Fruit fly (Drosophila melanogaster): ENCODE measurements around the gene ome.
A peak's percentile ranks its signal among the peaks of the same experiment; 100 is the strongest.

Gene ome

DNA sequence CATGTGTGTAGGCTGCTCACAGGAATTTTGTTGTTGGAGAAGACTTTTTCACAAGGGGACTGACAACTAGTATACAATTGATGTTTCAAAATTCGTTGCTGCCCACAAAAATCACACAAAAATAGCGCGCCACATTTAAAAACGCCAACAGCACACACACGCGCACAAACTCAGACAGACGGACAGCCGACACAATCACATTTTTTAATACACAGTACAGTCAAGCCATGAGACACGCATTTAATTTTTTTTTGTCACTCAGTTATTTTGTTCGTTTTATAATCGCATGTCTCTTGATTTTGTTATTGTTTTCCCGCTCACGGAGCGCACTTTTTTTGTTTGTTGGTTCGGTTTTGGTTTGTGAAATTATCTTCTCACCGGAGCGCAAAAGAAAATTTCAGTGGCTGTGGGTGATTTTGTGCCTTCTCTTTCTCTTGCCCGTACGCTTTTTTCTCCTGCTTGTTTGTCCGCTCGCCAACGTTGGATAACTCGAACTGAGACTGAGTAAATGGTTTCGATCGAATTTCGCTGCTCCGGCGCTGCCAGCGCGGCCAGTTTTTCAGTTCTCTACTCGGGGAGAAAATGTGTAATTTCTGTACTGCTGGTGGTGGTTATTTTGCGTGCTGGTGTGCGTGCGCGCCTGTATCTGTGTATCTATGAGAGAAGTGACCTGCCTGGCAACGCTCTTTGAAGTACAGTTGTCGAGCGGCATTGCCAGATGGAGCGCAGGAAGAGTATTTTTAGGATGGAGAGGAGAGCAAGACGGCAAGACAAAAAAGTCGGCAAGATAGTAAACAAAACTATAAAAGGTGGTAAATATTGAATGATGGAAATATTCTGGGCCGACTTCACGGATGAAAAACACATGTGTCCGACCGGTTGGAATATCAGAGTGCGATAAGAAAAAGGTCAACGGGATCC is 85.1 kb downstream of the ome start, which contains the start of gene CG42507 (continued):
- TF ChIP-seq zen2 (GFP tag; IDR thresholded peaks at IDR 0.05; ENCODE audit: partially characterized antibody), result 0 out of 3 replicates have a peak, but pooled peaks have one; percentile 51
- no peak for TF ChIP-seq Rx (GFP tag; IDR thresholded peaks at IDR 0.05)
- no peak for TF ChIP-seq cato (GFP tag; optimal IDR thresholded peaks at IDR 0.05; ENCODE audit: borderline replicate concordance)
- no peak for TF ChIP-seq CG16779 (GFP tag; IDR thresholded peaks at IDR 0.05)
- TF ChIP-seq CG11085 (GFP tag; IDR thresholded peaks at IDR 0.05), result no peak
- no peak for TF ChIP-seq Myb (GFP tag; optimal IDR thresholded peaks at IDR 0.05)
- no peak for TF ChIP-seq Mad (GFP tag; optimal IDR thresholded peaks at IDR 0.05)
- peak; percentile 19 for TF ChIP-seq HLH54F (GFP tag; optimal IDR thresholded peaks at IDR 0.05)
- peak; percentile 71; the same call in 2 of the 3 replicates for TF ChIP-seq ci (GFP tag; IDR thresholded peaks at IDR 0.05)
- TF ChIP-seq Atf6 (GFP tag; IDR thresholded peaks at IDR 0.05), result peak; percentile 59
- TF ChIP-seq Gug (GFP tag; IDR thresholded peaks at IDR 0.05), result no peak
- TF ChIP-seq CG8388 (GFP tag; optimal IDR thresholded peaks at IDR 0.05), result no peak
- TF ChIP-seq CG15601 (tag; optimal IDR thresholded peaks at IDR 0.05), result peak; percentile 50
- TF ChIP-seq CG6683 (GFP tag; optimal IDR thresholded peaks at IDR 0.05), result no peak
- peak; percentile 35; the same call in 1 of the 2 replicates for TF ChIP-seq ttk (GFP tag; IDR thresholded peaks at IDR 0.05)
- peak; percentile 47 for TF ChIP-seq CG9727 (GFP tag; optimal IDR thresholded peaks at IDR 0.05)
- TF ChIP-seq bbx (GFP tag; IDR thresholded peaks at IDR 0.05; ENCODE audit: partially characterized antibody), result 0 out of 2 replicates have a peak, but pooled peaks have one; percentile 8
- peak; percentile 14 for TF ChIP-seq CG17359 (tag; optimal IDR thresholded peaks at IDR 0.05)
- TF ChIP-seq CG9797 (GFP tag; optimal IDR thresholded peaks at IDR 0.05), result no peak
- TF ChIP-seq D19A (tag; optimal IDR thresholded peaks at IDR 0.05), result peak; percentile 79
- peak; percentile 85 for TF ChIP-seq crol (GFP tag; IDR thresholded peaks at IDR 0.05)
- TF ChIP-seq ewg (GFP tag; optimal IDR thresholded peaks at IDR 0.05), result peak; percentile 24
- TF ChIP-seq CHES-1-like (GFP tag; optimal IDR thresholded peaks at IDR 0.05), result peak; percentile 44
- TF ChIP-seq sqz (GFP tag; optimal IDR thresholded peaks at IDR 0.05), result peak; percentile 51
- no peak for TF ChIP-seq Sox102F (GFP tag; optimal IDR thresholded peaks at IDR 0.05)
- no peak for TF ChIP-seq CG1792 (GFP tag; optimal IDR thresholded peaks at IDR 0.05)
- TF ChIP-seq HLHmδ (GFP tag; optimal IDR thresholded peaks at IDR 0.05), result peak; percentile 82
- peak; percentile 80 for TF ChIP-seq mirr (GFP tag; optimal IDR thresholded peaks at IDR 0.05)
- no peak for TF ChIP-seq CG10959 (GFP tag; IDR thresholded peaks at IDR 0.05)
- TF ChIP-seq Antp (GFP tag; optimal IDR thresholded peaks at IDR 0.05), result no peak
- peak; percentile 70; the same call in 1 of the 2 replicates for TF ChIP-seq CG32767 (GFP tag; IDR thresholded peaks at IDR 0.05)
- peak; percentile 43 for TF ChIP-seq exex (tag; optimal IDR thresholded peaks at IDR 0.05)
- peak; percentile 32; the same call in 1 of the 2 replicates for TF ChIP-seq NFAT (GFP tag; IDR thresholded peaks at IDR 0.05)
- no peak for TF ChIP-seq Bdp1 (GFP tag; optimal IDR thresholded peaks at IDR 0.05)
- TF ChIP-seq D (optimal IDR thresholded peaks at IDR 0.05), result no peak
- no peak for TF ChIP-seq D (GFP tag; optimal IDR thresholded peaks at IDR 0.05)
- TF ChIP-seq HmgZ (tag; optimal IDR thresholded peaks at IDR 0.05), result peak; percentile 9
- TF ChIP-seq chm (GFP tag; IDR thresholded peaks at IDR 0.05), result peak; percentile 50
- no peak for TF ChIP-seq CG18476 (GFP tag; optimal IDR thresholded peaks at IDR 0.05)
- peak; percentile 50 for TF ChIP-seq CG8924 (tag; optimal IDR thresholded peaks at IDR 0.05)
- TF ChIP-seq trem (tag; optimal IDR thresholded peaks at IDR 0.05), result peak; percentile 28
- no peak for TF ChIP-seq CG6791 (GFP tag; IDR thresholded peaks at IDR 0.05; ENCODE audit: partially characterized antibody)
- no peak for TF ChIP-seq CG17802 (tag; optimal IDR thresholded peaks at IDR 0.05)
- peak in 1 of 2 experiments; percentile 82 for TF ChIP-seq tll (GFP tag; optimal IDR thresholded peaks at IDR 0.05)
- TF ChIP-seq H2.0 (GFP tag; IDR thresholded peaks at IDR 0.05), result no peak
- no peak for TF ChIP-seq ase (GFP tag; IDR thresholded peaks at IDR 0.05)
- TF ChIP-seq CG12104 (GFP tag; optimal IDR thresholded peaks at IDR 0.05), result no peak
- TF ChIP-seq Gsc (GFP tag; IDR thresholded peaks at IDR 0.05), result no peak
- TF ChIP-seq ro (GFP tag; IDR thresholded peaks at IDR 0.05), result no peak

Measured in whole organism, embryonic.